Worm (Caenorhabditis elegans): ENCODE results near the gene cam-1.

The cam-1 gene

ce11 chrII:9345794-9346193 lies 35.7 kb upstream of the cam-1 start:
- TF ChIP-seq K09A11.1 (tag; optimal IDR thresholded peaks at IDR 0.05; ENCODE audit: insufficient read depth) (no peak), unc-42 (tag; optimal IDR thresholded peaks at IDR 0.05) (no peak), ama-1 (optimal IDR thresholded peaks at IDR 0.05) (no peak), hlh-6 (tag; optimal IDR thresholded peaks at IDR 0.05) (no peak), hlh-13 (GFP tag; optimal IDR thresholded peaks at IDR 0.05) (no peak), che-1 (tag; optimal IDR thresholded peaks at IDR 0.05) (no peak), ceh-48 (tag; optimal IDR thresholded peaks at IDR 0.05) (no peak), ceh-31 (tag; optimal IDR thresholded peaks at IDR 0.05) (no peak), hlh-15 (tag; optimal IDR thresholded peaks at IDR 0.05) (no peak), gmeb-2 (tag; optimal IDR thresholded peaks at IDR 0.05) (no peak), unc-3 (GFP tag; conservative IDR thresholded peaks at IDR 0.05) (no peak), unc-3 (tag; optimal IDR thresholded peaks at IDR 0.05) (no peak)

ce11 chrII:9345116-9345515 lies 35.0 kb upstream of the cam-1 start:
- no peak for TF ChIP-seq pros-1 (tag; optimal IDR thresholded peaks at IDR 0.05)
- no peak for TF ChIP-seq ets-4 (tag; optimal IDR thresholded peaks at IDR 0.05)
- TF ChIP-seq hlh-13 (GFP tag; optimal IDR thresholded peaks at IDR 0.05) = no peak
- no peak for TF ChIP-seq fkh-6 (tag; optimal IDR thresholded peaks at IDR 0.05)
- TF ChIP-seq unc-86 (tag; optimal IDR thresholded peaks at IDR 0.05) = no peak
- no peak for TF ChIP-seq syd-9 (tag; optimal IDR thresholded peaks at IDR 0.05)
- no peak for TF ChIP-seq ceh-18 (tag; optimal IDR thresholded peaks at IDR 0.05)
- TF ChIP-seq ahr-1 (tag; optimal IDR thresholded peaks at IDR 0.05) = no peak
- TF ChIP-seq fkh-10 (GFP tag; optimal IDR thresholded peaks at IDR 0.05) = no peak
- no peak for TF ChIP-seq madf-2 (tag; optimal IDR thresholded peaks at IDR 0.05)
- no peak for TF ChIP-seq hlh-15 (tag; optimal IDR thresholded peaks at IDR 0.05)
- TF ChIP-seq T23F11.4 (GFP tag; optimal IDR thresholded peaks at IDR 0.05) = no peak
- TF ChIP-seq pat-9 (tag; optimal IDR thresholded peaks at IDR 0.05) = no peak
- no peak for TF ChIP-seq ceh-31 (tag; optimal IDR thresholded peaks at IDR 0.05)
- TF ChIP-seq ceh-22 (tag; optimal IDR thresholded peaks at IDR 0.05) = no peak
- no peak for TF ChIP-seq tbx-2 (tag; optimal IDR thresholded peaks at IDR 0.05)
- TF ChIP-seq ceh-9 (tag; optimal IDR thresholded peaks at IDR 0.05) = no peak
- TF ChIP-seq ceh-34 (tag; optimal IDR thresholded peaks at IDR 0.05) = no peak

ce11 chrII:9343955-9344354 lies 33.9 kb upstream of the cam-1 start:
- TF ChIP-seq pha-2 (tag; optimal IDR thresholded peaks at IDR 0.05) (no peak), sdc-2 (tag; optimal IDR thresholded peaks at IDR 0.05) (no peak), fkh-6 (tag; optimal IDR thresholded peaks at IDR 0.05) (no peak), fax-1 (tag; optimal IDR thresholded peaks at IDR 0.05) (no peak), C38D4.7 (GFP tag; optimal IDR thresholded peaks at IDR 0.05) (no peak)

- TF ChIP-seq pha-2 (tag; optimal IDR thresholded peaks at IDR 0.05) = no peak
- no peak for TF ChIP-seq pat-9 (tag; optimal IDR thresholded peaks at IDR 0.05)
- no peak for TF ChIP-seq odd-2 (tag; optimal IDR thresholded peaks at IDR 0.05)
- no peak for TF ChIP-seq syd-9 (tag; optimal IDR thresholded peaks at IDR 0.05)
- TF ChIP-seq K02D7.2 (tag; optimal IDR thresholded peaks at IDR 0.05) = no peak
- TF ChIP-seq C08G9.2 (tag; optimal IDR thresholded peaks at IDR 0.05) = no peak
- no peak for TF ChIP-seq ref-2 (tag; optimal IDR thresholded peaks at IDR 0.05)
- TF ChIP-seq pha-4 (tag; optimal IDR thresholded peaks at IDR 0.05) = no peak
- TF ChIP-seq che-1 (tag; optimal IDR thresholded peaks at IDR 0.05) = no peak
- no peak for TF ChIP-seq dve-1 (tag; optimal IDR thresholded peaks at IDR 0.05)
- TF ChIP-seq unc-86 (tag; optimal IDR thresholded peaks at IDR 0.05) = no peak
- TF ChIP-seq pax-1 (tag; optimal IDR thresholded peaks at IDR 0.05) = no peak
- no peak for TF ChIP-seq elt-4 (tag; optimal IDR thresholded peaks at IDR 0.05)
- TF ChIP-seq fkh-10 (GFP tag; optimal IDR thresholded peaks at IDR 0.05) = no peak
- no peak for TF ChIP-seq pros-1 (tag; optimal IDR thresholded peaks at IDR 0.05)
Measured at ce11 chrII:9338859-9339258, 28.8 kb upstream of the cam-1 start, which contains the start of gene ttll-12. Gene ttll-12 (plus strand): TSS chrII:9338997.
